Worm (Caenorhabditis elegans): ENCODE data around the gene F15H10.9.

The F15H10.9 gene

ce11 chrV:10363834-10364233 lies 50.7 kb downstream of the F15H10.9 start:
- TF ChIP-seq nhr-43 (tag; optimal IDR thresholded peaks at IDR 0.05; ENCODE audit: poor library complexity, severe bottlenecking) (no peak), nhr-25 (tag; optimal IDR thresholded peaks at IDR 0.05) (no peak), daf-12 (tag; optimal IDR thresholded peaks at IDR 0.05) (no peak)
